Worm (Caenorhabditis elegans): ENCODE results near the gene C27H5.2.

The C27H5.2 gene

DNA sequence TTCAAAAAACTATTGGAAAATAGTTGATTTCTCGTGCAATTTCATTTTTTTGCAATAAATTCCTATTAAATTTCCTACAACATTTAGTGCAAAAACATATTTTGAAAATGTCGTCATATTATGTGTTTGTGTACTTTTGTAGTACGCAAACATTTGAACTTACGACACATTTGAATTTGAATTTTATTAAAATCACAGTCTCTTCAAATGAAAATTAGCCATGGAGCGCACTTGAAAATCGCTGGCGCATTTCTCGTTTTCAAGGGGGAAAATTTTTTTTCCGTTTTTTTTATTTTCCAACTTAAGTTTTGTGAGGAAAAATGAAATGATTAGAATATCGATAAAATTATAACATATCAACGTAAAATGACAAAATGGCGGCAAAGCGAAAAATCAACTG is 7.8 kb upstream of the C27H5.2 start:
- TF ChIP-seq snpc-1.3 (tag; optimal IDR thresholded peaks at IDR 0.05; ENCODE audit: insufficient read depth), result peak; percentile 73
- peak; percentile 60 for TF ChIP-seq D2030.7 (GFP tag; IDR thresholded peaks at IDR 0.05)
- TF ChIP-seq lin-40 (tag; optimal IDR thresholded peaks at IDR 0.05), result peak; percentile 27
- TF ChIP-seq hrde-1 (tag; optimal IDR thresholded peaks at IDR 0.05; ENCODE audit: borderline replicate concordance), result peak; percentile 46
- no peak for TF ChIP-seq rec-8 (tag; optimal IDR thresholded peaks at IDR 0.05)
- peak; percentile 65 for TF ChIP-seq snpc-1.1 (tag; optimal IDR thresholded peaks at IDR 0.05; ENCODE audit: insufficient read depth)
- TF ChIP-seq madf-8 (GFP tag; conservative IDR thresholded peaks at IDR 0.05), result peak; percentile 70
- TF ChIP-seq Y56A3A.18 (GFP tag; IDR thresholded peaks at IDR 0.05), result no peak
- TF ChIP-seq lin-35 (GFP tag; optimal IDR thresholded peaks at IDR 0.05), result peak in 1 of 3 experiments; percentile 76
- no peak for TF ChIP-seq nhr-90 (tag; optimal IDR thresholded peaks at IDR 0.05)
- peak; percentile 53; the same call in 1 of the 2 replicates for TF ChIP-seq hmg-1.2 (GFP tag; IDR thresholded peaks at IDR 0.05)
- no peak for TF ChIP-seq B0261.1 (tag; optimal IDR thresholded peaks at IDR 0.05)
- TF ChIP-seq T07F8.4 (tag; optimal IDR thresholded peaks at IDR 0.05), result no peak
- no peak for TF ChIP-seq ceh-79 (tag; optimal IDR thresholded peaks at IDR 0.05)
- no peak for TF ChIP-seq nhr-120 (GFP tag; IDR thresholded peaks at IDR 0.05)
- no peak for TF ChIP-seq nhr-80 (tag; optimal IDR thresholded peaks at IDR 0.05)
- no peak for TF ChIP-seq pha-4 (tag; optimal IDR thresholded peaks at IDR 0.05)
- peak; percentile 75 for TF ChIP-seq him-1 (tag; optimal IDR thresholded peaks at IDR 0.05)
- TF ChIP-seq F57A8.1 (GFP tag; optimal IDR thresholded peaks at IDR 0.05), result no peak
- no peak for TF ChIP-seq ama-1 (optimal IDR thresholded peaks at IDR 0.05)
- TF ChIP-seq ama-1 (GFP tag; optimal IDR thresholded peaks at IDR 0.05), result no peak
- TF ChIP-seq sptf-2 (GFP tag; optimal IDR thresholded peaks at IDR 0.05), result no peak
- no peak for TF ChIP-seq lin-26 (GFP tag; IDR thresholded peaks at IDR 0.05)
- peak; percentile 84 for TF ChIP-seq lsl-1 (GFP tag; optimal IDR thresholded peaks at IDR 0.05)
- peak; percentile 88; the same call in 1 of the 2 replicates for TF ChIP-seq mcd-1 (GFP tag; IDR thresholded peaks at IDR 0.05)
- TF ChIP-seq F49E8.2 (tag; optimal IDR thresholded peaks at IDR 0.05; ENCODE audit: insufficient read depth), result peak; percentile 70
- no peak for TF ChIP-seq nhr-27 (tag; optimal IDR thresholded peaks at IDR 0.05)
- peak; percentile 68 for TF ChIP-seq attf-5 (GFP tag; optimal IDR thresholded peaks at IDR 0.05)
- TF ChIP-seq tbp1 (GFP tag; optimal IDR thresholded peaks at IDR 0.05), result no peak
- TF ChIP-seq athp-1 (tag; optimal IDR thresholded peaks at IDR 0.05), result no peak
- TF ChIP-seq hlh-26 (GFP tag; conservative IDR thresholded peaks at IDR 0.05), result no peak
- peak; percentile 78 for TF ChIP-seq snpc-3.4 (tag; optimal IDR thresholded peaks at IDR 0.05)
- no peak for TF ChIP-seq ztf-25 (GFP tag; IDR thresholded peaks at IDR 0.05)
- no peak for TF ChIP-seq dpff-1 (tag; optimal IDR thresholded peaks at IDR 0.05)
- TF ChIP-seq cebp-1 (GFP tag; IDR thresholded peaks at IDR 0.05), result no peak
- TF ChIP-seq cebp-1 (tag; optimal IDR thresholded peaks at IDR 0.05), result no peak
- TF ChIP-seq F52B5.7 (tag; optimal IDR thresholded peaks at IDR 0.05), result no peak
- TF ChIP-seq rcor-1 (GFP tag; IDR thresholded peaks at IDR 0.05), result no peak
- no peak for TF ChIP-seq rpc-1 (optimal IDR thresholded peaks at IDR 0.05)
- TF ChIP-seq rpc-1 (tag; optimal IDR thresholded peaks at IDR 0.05), result no peak
- TF ChIP-seq F37B4.10 (GFP tag; IDR thresholded peaks at IDR 0.05), result no peak
- no peak for TF ChIP-seq dox-1 (GFP tag; IDR thresholded peaks at IDR 0.05)
- TF ChIP-seq lin-54 (GFP tag; optimal IDR thresholded peaks at IDR 0.05), result peak; percentile 85
- peak; percentile 51 for TF ChIP-seq xnd-1 (tag; optimal IDR thresholded peaks at IDR 0.05)
- no peak for TF ChIP-seq repo-1 (tag; optimal IDR thresholded peaks at IDR 0.05)
- TF ChIP-seq Y53F4B.3 (GFP tag; IDR thresholded peaks at IDR 0.05), result no peak
- peak; percentile 35 for TF ChIP-seq ZK185.1 (tag; optimal IDR thresholded peaks at IDR 0.05; ENCODE audit: poor library complexity, severe bottlenecking)
- TF ChIP-seq Y67H2A.10 (GFP tag; conservative IDR thresholded peaks at IDR 0.05), result no peak
- TF ChIP-seq F22D6.2 (tag; optimal IDR thresholded peaks at IDR 0.05), result no peak

All from whole organism, young adult.